Fruit fly (Drosophila melanogaster): ENCODE measurements around the gene mRpL2.
A peak's percentile ranks its signal among the peaks of the same experiment; 100 is the strongest.

mRpL2 gene

DNA sequence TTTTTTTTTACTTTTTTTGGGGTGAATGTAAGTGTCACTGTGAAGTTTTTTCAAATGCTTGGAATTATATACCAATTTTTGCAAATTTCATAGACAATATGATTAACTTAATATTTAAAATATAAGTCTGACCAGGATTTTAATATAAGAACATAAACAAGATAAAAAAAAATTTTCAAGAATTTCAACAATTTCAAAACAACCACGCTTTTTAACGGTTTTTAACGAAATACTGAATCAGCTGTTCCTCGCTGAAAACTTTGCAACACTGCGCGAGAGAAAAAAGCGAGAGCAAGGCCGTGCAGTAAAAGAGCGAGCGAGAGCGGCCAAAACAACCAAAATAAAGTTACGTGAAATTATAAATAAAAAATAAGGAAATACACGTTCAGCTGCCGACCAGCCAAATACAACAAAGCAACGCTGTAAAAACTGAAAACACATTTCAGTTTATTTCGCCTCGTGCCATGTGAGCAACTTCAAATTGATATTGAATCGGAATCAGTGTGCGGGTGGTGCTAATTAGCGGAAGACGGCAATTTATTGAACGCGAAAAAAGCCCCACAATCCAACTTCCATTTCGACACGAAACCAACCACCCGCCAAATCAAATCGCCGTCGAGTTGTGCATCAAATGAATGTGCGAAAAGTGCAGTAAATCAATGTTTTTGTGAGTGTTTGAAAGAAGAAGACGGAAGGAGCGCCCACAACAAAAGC, 24.3 kb upstream of the mRpL2 start, which contains the start of the genes CG46439, Iyd and CG33947 (continued):
- TF ChIP-seq Bteb2 (GFP tag; optimal IDR thresholded peaks at IDR 0.05) (no peak), lola (GFP tag; optimal IDR thresholded peaks at IDR 0.05) (no peak), Atf-2 (GFP tag; optimal IDR thresholded peaks at IDR 0.05) (no peak), usp (GFP tag; optimal IDR thresholded peaks at IDR 0.05) (no peak), CG12769 (tag; optimal IDR thresholded peaks at IDR 0.05) (no peak), Camta (GFP tag; optimal IDR thresholded peaks at IDR 0.05) (no peak), Taf1 (GFP tag; IDR thresholded peaks at IDR 0.05) (no peak), NC2β (GFP tag; optimal IDR thresholded peaks at IDR 0.05) (peak; percentile 26), kay (GFP tag; optimal IDR thresholded peaks at IDR 0.05) (no peak), CG8944 (GFP tag; optimal IDR thresholded peaks at IDR 0.05) (no peak), crol (GFP tag; IDR thresholded peaks at IDR 0.05) (no peak), caup (GFP tag; optimal IDR thresholded peaks at IDR 0.05; ENCODE audit: severe bottlenecking) (no peak), CG13894 (tag; optimal IDR thresholded peaks at IDR 0.05) (no peak), sqz (GFP tag; optimal IDR thresholded peaks at IDR 0.05) (peak; percentile 60), grn (GFP tag; optimal IDR thresholded peaks at IDR 0.05) (no peak), CG16815 (GFP tag; optimal IDR thresholded peaks at IDR 0.05) (no peak), CG10565 (GFP tag; optimal IDR thresholded peaks at IDR 0.05) (no peak), CG17912 (GFP tag; optimal IDR thresholded peaks at IDR 0.05) (no peak), Stat92E (GFP tag; optimal IDR thresholded peaks at IDR 0.05) (no peak), CG12104 (GFP tag; optimal IDR thresholded peaks at IDR 0.05) (no peak), C15 (GFP tag; IDR thresholded peaks at IDR 0.05) (0 out of 3 replicates have a peak, but pooled peaks have one; percentile 19), cas (GFP tag; IDR thresholded peaks at IDR 0.05) (no peak), scrt (GFP tag; optimal IDR thresholded peaks at IDR 0.05) (no peak), Hand (GFP tag; optimal IDR thresholded peaks at IDR 0.05) (peak; percentile 58), Spps (tag; optimal IDR thresholded peaks at IDR 0.05) (no peak), stwl (tag; optimal IDR thresholded peaks at IDR 0.05) (peak; percentile 70), CG6254 (GFP tag; optimal IDR thresholded peaks at IDR 0.05) (no peak), CG4617 (GFP tag; optimal IDR thresholded peaks at IDR 0.05; ENCODE audit: borderline replicate concordance) (peak; percentile 8), nerfin-2 (GFP tag; IDR thresholded peaks at IDR 0.05; ENCODE audit: partially characterized antibody) (no peak), E2f2 (GFP tag; IDR thresholded peaks at IDR 0.05) (peak; percentile 45), pho (GFP tag; optimal IDR thresholded peaks at IDR 0.05) (no peak), MESR4 (GFP tag; optimal IDR thresholded peaks at IDR 0.05) (peak; percentile 37), org-1 (GFP tag; optimal IDR thresholded peaks at IDR 0.05) (no peak), CG9932 (GFP tag; IDR thresholded peaks at IDR 0.05) (no peak), Atf6 (GFP tag; IDR thresholded peaks at IDR 0.05) (peak; percentile 56), CG16779 (GFP tag; IDR thresholded peaks at IDR 0.05) (no peak), CG12155 (GFP tag; optimal IDR thresholded peaks at IDR 0.05) (no peak), Atf3 (GFP tag; optimal IDR thresholded peaks at IDR 0.05) (no peak), CG42726 (GFP tag; IDR thresholded peaks at IDR 0.05; ENCODE audit: partially characterized antibody) (no peak), dan (GFP tag; IDR thresholded peaks at IDR 0.05) (no peak), Oli (tag; optimal IDR thresholded peaks at IDR 0.05) (no peak), HLHmδ (GFP tag; optimal IDR thresholded peaks at IDR 0.05) (no peak), CG1647 (GFP tag; optimal IDR thresholded peaks at IDR 0.05) (no peak), CG6175 (GFP tag; IDR thresholded peaks at IDR 0.05) (no peak), Doc2 (GFP tag; IDR thresholded peaks at IDR 0.05) (no peak), tna (GFP tag; IDR thresholded peaks at IDR 0.05; ENCODE audit: partially characterized antibody) (no peak), grau (tag; optimal IDR thresholded peaks at IDR 0.05) (peak; percentile 2), Dref (GFP tag; IDR thresholded peaks at IDR 0.05) (no peak), Doc3 (GFP tag; IDR thresholded peaks at IDR 0.05; ENCODE audit: partially characterized antibody) (0 out of 3 replicates have a peak, but pooled peaks have one; percentile 31)

Data from whole organism, embryonic.